Fruit fly (Drosophila melanogaster): ENCODE data around the gene CG4553.

CG4553 gene

dm6 chr3R:25445546-25446400 lies 30.9 kb downstream of the CG4553 start (continued):
- TF ChIP-seq cato (GFP tag; optimal IDR thresholded peaks at IDR 0.05; ENCODE audit: borderline replicate concordance), result peak; percentile 35
- peak; percentile 63; the same call in 1 of the 2 replicates for TF ChIP-seq sim (GFP tag; IDR thresholded peaks at IDR 0.05)
- 0 out of 2 replicates have a peak, but pooled peaks have one; percentile 21 for TF ChIP-seq bowl (GFP tag; IDR thresholded peaks at IDR 0.05)
- peak; percentile 76 for TF ChIP-seq CG3407 (GFP tag; optimal IDR thresholded peaks at IDR 0.05)
- peak; percentile 16 for TF ChIP-seq disco-r (GFP tag; optimal IDR thresholded peaks at IDR 0.05)
- TF ChIP-seq zfh2 (GFP tag; optimal IDR thresholded peaks at IDR 0.05), result no peak
- no peak for TF ChIP-seq cg (GFP tag; optimal IDR thresholded peaks at IDR 0.05)
- peak; percentile 49 for TF ChIP-seq ab (GFP tag; optimal IDR thresholded peaks at IDR 0.05)
- TF ChIP-seq Adf1 (GFP tag; IDR thresholded peaks at IDR 0.05), result no peak
- TF ChIP-seq CG7745 (tag; optimal IDR thresholded peaks at IDR 0.05), result no peak
- TF ChIP-seq hb (GFP tag; IDR thresholded peaks at IDR 0.05; ENCODE audit: partially characterized antibody), result no peak
- TF ChIP-seq tx (GFP tag; optimal IDR thresholded peaks at IDR 0.05), result no peak
- TF ChIP-seq CG9727 (GFP tag; optimal IDR thresholded peaks at IDR 0.05), result peak; percentile 69
- TF ChIP-seq CG11560 (tag; IDR thresholded peaks at IDR 0.05), result peak; percentile 23; the same call in 1 of the 3 replicates
- no peak for TF ChIP-seq Ravus (GFP tag; IDR thresholded peaks at IDR 0.05)
- TF ChIP-seq dmrt99B (tag; optimal IDR thresholded peaks at IDR 0.05), result peak; percentile 77
- TF ChIP-seq zen (tag; optimal IDR thresholded peaks at IDR 0.05), result peak; percentile 46
- peak; percentile 66 for TF ChIP-seq grau (tag; optimal IDR thresholded peaks at IDR 0.05)
- TF ChIP-seq tin (GFP tag; optimal IDR thresholded peaks at IDR 0.05), result peak; percentile 64
- TF ChIP-seq Atf3 (GFP tag; optimal IDR thresholded peaks at IDR 0.05), result peak; percentile 40
- TF ChIP-seq CG1832 (GFP tag; optimal IDR thresholded peaks at IDR 0.05), result no peak
- peak; percentile 87 for TF ChIP-seq nmo (GFP tag; optimal IDR thresholded peaks at IDR 0.05)
- TF ChIP-seq croc (GFP tag; conservative IDR thresholded peaks at IDR 0.05), result peak; percentile 81
- TF ChIP-seq so (GFP tag; IDR thresholded peaks at IDR 0.05), result peak; percentile 55; the same call in 1 of the 3 replicates
- peak; percentile 71 for TF ChIP-seq CG11695 (GFP tag; IDR thresholded peaks at IDR 0.05)
- TF ChIP-seq CG16779 (GFP tag; IDR thresholded peaks at IDR 0.05), result no peak
- peak; percentile 90 for TF ChIP-seq Drgx (GFP tag; IDR thresholded peaks at IDR 0.05)
- peak; percentile 39 for TF ChIP-seq CG8359 (GFP tag; optimal IDR thresholded peaks at IDR 0.05; ENCODE audit: borderline replicate concordance)
- no peak for TF ChIP-seq klu (GFP tag; IDR thresholded peaks at IDR 0.05)
- peak; percentile 67; the same call in 2 of the 3 replicates for TF ChIP-seq Optix (GFP tag; IDR thresholded peaks at IDR 0.05)
- TF ChIP-seq fd102C (GFP tag; optimal IDR thresholded peaks at IDR 0.05), result no peak
- TF ChIP-seq eyg (GFP tag; optimal IDR thresholded peaks at IDR 0.05), result peak; percentile 4
- TF ChIP-seq CG11723 (GFP tag; optimal IDR thresholded peaks at IDR 0.05), result peak; percentile 36
- peak; percentile 44 for TF ChIP-seq CG10654 (GFP tag; optimal IDR thresholded peaks at IDR 0.05)
- peak; percentile 4 for TF ChIP-seq HLH54F (GFP tag; optimal IDR thresholded peaks at IDR 0.05)
- no peak for TF ChIP-seq kah (GFP tag; optimal IDR thresholded peaks at IDR 0.05)
- no peak for TF ChIP-seq CG4328 (GFP tag; optimal IDR thresholded peaks at IDR 0.05)
- peak; percentile 34; the same call in 1 of the 2 replicates for TF ChIP-seq Ada2b (GFP tag; IDR thresholded peaks at IDR 0.05)
- TF ChIP-seq CG18599 (GFP tag; optimal IDR thresholded peaks at IDR 0.05), result peak; percentile 28
- TF ChIP-seq Sry-δ (GFP tag; optimal IDR thresholded peaks at IDR 0.05), result peak; percentile 30
- no peak for TF ChIP-seq Lim3 (GFP tag; IDR thresholded peaks at IDR 0.05)
- TF ChIP-seq CG12769 (tag; optimal IDR thresholded peaks at IDR 0.05), result peak; percentile 24
- TF ChIP-seq CG14860 (GFP tag; IDR thresholded peaks at IDR 0.05; ENCODE audit: partially characterized antibody), result peak; percentile 55; the same call in 1 of the 3 replicates
- TF ChIP-seq CG12155 (GFP tag; optimal IDR thresholded peaks at IDR 0.05), result no peak
- no peak for TF ChIP-seq Elba2 (GFP tag; optimal IDR thresholded peaks at IDR 0.05)
- peak; percentile 17 for TF ChIP-seq gcm2 (GFP tag; optimal IDR thresholded peaks at IDR 0.05)
- TF ChIP-seq HLHmδ (GFP tag; optimal IDR thresholded peaks at IDR 0.05), result no peak
- TF ChIP-seq maf-S (GFP tag; optimal IDR thresholded peaks at IDR 0.05), result peak; percentile 23
- TF ChIP-seq CG6175 (GFP tag; IDR thresholded peaks at IDR 0.05), result no peak

All from whole organism, embryonic.